Worm (Caenorhabditis elegans) whole organism, L2 larva: ENCODE results near the gene neg-1.

Experiments used
- C34F6.9 ChIP-seq: fragments of 150-350 bp; optimal IDR thresholded peaks from 2 replicates; lab custom pipeline; 2014; ENCODE audit warnings: missing biosample characterization, missing genetic modification characterization
- Y55F3AM.14 ChIP-seq: fragments of 200-800 bp; sonication (Bioruptor generic); optimal IDR thresholded peaks from 2 replicates; lab custom pipeline; 2018; ENCODE audit warnings: mild to moderate bottlenecking, missing genetic modification characterization, missing compliant biosample characterization
- aly-2 ChIP-seq: fragments of 150-350 bp; optimal IDR thresholded peaks from 2 replicates; lab custom pipeline; 2014; ENCODE audit warnings: missing biosample characterization, missing genetic modification characterization
- ama-1 ChIP-seq: fragments of 150-350 bp; optimal IDR thresholded peaks from 2 replicates; lab custom pipeline; 2018; ENCODE audit warnings: inconsistent platforms
- ceh-16 ChIP-seq: fragments of 150-350 bp; optimal IDR thresholded peaks from 2 replicates; lab custom pipeline; 2014; ENCODE audit warnings: missing biosample characterization, missing genetic modification characterization
- crh-2 ChIP-seq: sonication (generic microtip); optimal IDR thresholded peaks from 2 replicates; lab custom pipeline; 2017; ENCODE audit warnings: missing biosample characterization, missing genetic modification characterization
- egl-27 ChIP-seq: sonication (generic microtip); optimal IDR thresholded peaks from 3 replicates; lab custom pipeline; 2017; ENCODE audit warnings: missing biosample characterization, missing genetic modification reagents, missing genetic modification characterization
- elt-1 ChIP-seq: fragments of 150-350 bp; optimal IDR thresholded peaks from 2 replicates; lab custom pipeline; 2014; ENCODE audit warnings: missing biosample characterization, missing genetic modification characterization
- fos-1 ChIP-seq: fragments of 150-350 bp; optimal IDR thresholded peaks from 2 replicates; lab custom pipeline; 2014; ENCODE audit warnings: missing biosample characterization, missing genetic modification characterization
- gmeb-1 ChIP-seq: fragments of 150-350 bp; optimal IDR thresholded peaks from 2 replicates; lab custom pipeline; 2014; ENCODE audit warnings: missing biosample characterization, missing genetic modification characterization
- lin-13 ChIP-seq: fragments of 150-350 bp; optimal IDR thresholded peaks from 2 replicates; lab custom pipeline; 2014; ENCODE audit warnings: missing biosample characterization, missing genetic modification reagents, missing genetic modification characterization
- lin-39 ChIP-seq: fragments of 150-350 bp; optimal IDR thresholded peaks from 2 replicates; lab custom pipeline; 2014; ENCODE audit warnings: missing biosample characterization, missing genetic modification reagents, missing genetic modification characterization
- lsy-2 ChIP-seq, 2 experiments: fragments of 150-350 bp in 1 of 2; sonication (generic microtip) in 1 of 2; optimal IDR thresholded peaks; 2 replicates each; lab custom pipeline; 2014 to 2017; ENCODE audit warnings: missing biosample characterization in 2 of 2, missing genetic modification characterization in 2 of 2
- mab-5 ChIP-seq: fragments of 150-350 bp; optimal IDR thresholded peaks from 2 replicates; lab custom pipeline; 2014; ENCODE audit warnings: missing biosample characterization, missing genetic modification characterization
- mdl-1 ChIP-seq, 2 experiments: fragments of 150-350 bp in 1 of 2; sonication (generic microtip) in 1 of 2; optimal IDR thresholded peaks; 2 replicates each; lab custom pipeline; 2017; ENCODE audit warnings: missing biosample characterization in 2 of 2, missing genetic modification characterization in 2 of 2
- nhr-10 ChIP-seq: sonication (generic microtip); optimal IDR thresholded peaks from 2 replicates; lab custom pipeline; 2017; ENCODE audit warnings: missing biosample characterization, missing genetic modification characterization
- nhr-11 ChIP-seq: fragments of 150-350 bp; optimal IDR thresholded peaks from 2 replicates; lab custom pipeline; 2014; ENCODE audit warnings: missing biosample characterization, missing genetic modification characterization
- nhr-12 ChIP-seq: fragments of 150-350 bp; optimal IDR thresholded peaks from 2 replicates; lab custom pipeline; 2014; ENCODE audit warnings: missing biosample characterization, missing genetic modification characterization
- nhr-129 ChIP-seq: fragments of 150-350 bp; optimal IDR thresholded peaks from 2 replicates; lab custom pipeline; 2014; ENCODE audit warnings: missing biosample characterization, missing genetic modification characterization
- nhr-21 ChIP-seq: fragments of 150-350 bp; optimal IDR thresholded peaks from 2 replicates; lab custom pipeline; 2014; ENCODE audit warnings: missing biosample characterization, missing genetic modification characterization
- nhr-237 ChIP-seq: fragments of 150-350 bp; optimal IDR thresholded peaks from 2 replicates; lab custom pipeline; 2014; ENCODE audit warnings: missing biosample characterization, missing genetic modification characterization
- nhr-25 ChIP-seq: fragments of 150-350 bp; sonication (generic microtip); optimal IDR thresholded peaks from 3 replicates; lab custom pipeline; 2014; ENCODE audit warnings: missing biosample characterization, missing genetic modification characterization
- nhr-6 ChIP-seq: fragments of 150-350 bp; optimal IDR thresholded peaks from 2 replicates; lab custom pipeline; 2014; ENCODE audit warnings: missing biosample characterization, missing genetic modification characterization
- nhr-77 ChIP-seq: fragments of 150-350 bp; optimal IDR thresholded peaks from 2 replicates; lab custom pipeline; 2014; ENCODE audit warnings: missing biosample characterization, missing genetic modification characterization
- peb-1 ChIP-seq: fragments of 150-350 bp; optimal IDR thresholded peaks from 2 replicates; lab custom pipeline; 2014; ENCODE audit warnings: missing biosample characterization, missing genetic modification characterization
- sma-3 ChIP-seq: sonication (generic microtip); optimal IDR thresholded peaks from 2 replicates; lab custom pipeline; 2016; ENCODE audit warnings: missing genetic modification reagents, missing genetic modification characterization, missing compliant biosample characterization
- sma-9 ChIP-seq, 2 experiments: fragments of 150-350 bp in 1 of 2; sonication (generic microtip) in 1 of 2; optimal IDR thresholded peaks; 2 replicates each; lab custom pipeline; 2014 to 2016; ENCODE audit warnings: missing genetic modification characterization in 2 of 2, mild to moderate bottlenecking in 1 of 2, missing biosample characterization in 1 of 2, missing compliant biosample characterization in 1 of 2, missing genetic modification reagents in 1 of 2, moderate library complexity in 1 of 2
- snpc-4 ChIP-seq: fragments of 150-350 bp; optimal IDR thresholded peaks from 2 replicates; lab custom pipeline; 2014; ENCODE audit warnings: missing biosample characterization, missing genetic modification characterization
- unc-39 ChIP-seq: fragments of 150-350 bp; optimal IDR thresholded peaks from 2 replicates; lab custom pipeline; 2014; ENCODE audit warnings: missing biosample characterization, missing genetic modification characterization
- unc-55 ChIP-seq: fragments of 150-350 bp; sonication (generic microtip); optimal IDR thresholded peaks from 3 replicates; lab custom pipeline; 2014; ENCODE audit warnings: missing biosample characterization, missing genetic modification reagents, missing genetic modification characterization
- zag-1 ChIP-seq: fragments of 150-350 bp; optimal IDR thresholded peaks from 2 replicates; lab custom pipeline; 2014; ENCODE audit warnings: missing biosample characterization, missing genetic modification characterization
- ztf-1 ChIP-seq: fragments of 200-800 bp; sonication (Bioruptor generic); conservative IDR thresholded peaks from 2 replicates; pipeline ENCODE4 v1.3.6; 2022; ENCODE audit warnings: missing genetic modification characterization, missing compliant biosample characterization
- ztf-11 ChIP-seq: sonication (generic microtip); optimal IDR thresholded peaks from 2 replicates; lab custom pipeline; 2017; ENCODE audit warnings: missing biosample characterization, missing genetic modification characterization
- ztf-4 ChIP-seq: fragments of 150-350 bp; optimal IDR thresholded peaks from 2 replicates; lab custom pipeline; 2014; ENCODE audit warnings: missing biosample characterization, missing genetic modification characterization

neg-1 gene

ce11 chrV:4370515-4370914 is 4.2 kb downstream of the neg-1 start:
- TF ChIP-seq lsy-2 (tag; optimal IDR thresholded peaks at IDR 0.05; lab: Kevin White, UChicago) (no peak), snpc-4 (tag; lab: Kevin White, UChicago) (no peak), ama-1 (lab: Kevin White, UChicago) (no peak), nhr-237 (no peak), peb-1 (tag; lab: Kevin White, UChicago) (no peak), nhr-77 (tag; lab: Kevin White, UChicago) (no peak), lin-39 (no peak), gmeb-1 (tag; lab: Kevin White, UChicago) (no peak), sma-3 (no peak)

- TF ChIP-seq fos-1 (tag; lab: Kevin White, UChicago) (no peak), unc-39 (no peak), elt-1 (tag; lab: Kevin White, UChicago) (no peak), crh-2 (no peak), ztf-11 (no peak), unc-55 (no peak), lin-39 (no peak), nhr-12 (tag; lab: Kevin White, UChicago) (no peak), nhr-21 (tag; lab: Kevin White, UChicago) (no peak), nhr-6 (tag; lab: Kevin White, UChicago) (no peak), peb-1 (tag; lab: Kevin White, UChicago) (no peak), aly-2 (no peak), lin-13 (GFP tag; lab: Kevin White, UChicago) (no peak), nhr-129 (no peak), nhr-25 (tag; lab: Kevin White, UChicago) (no peak), sma-9 (GFP tag; optimal IDR thresholded peaks at IDR 0.05; lab: Kevin White, UChicago) (no peak), sma-9 (tag; optimal IDR thresholded peaks at IDR 0.05; lab: Kevin White, UChicago) (no peak), lsy-2 (tag; optimal IDR thresholded peaks at IDR 0.05; lab: Kevin White, UChicago) (no peak), ztf-1 (GFP tag; lab: Robert Waterston, UW) (no peak)
Measured at ce11 chrV:4366440-4366839, 8.2 kb downstream of the neg-1 start, which contains the start of gene F32D1.11. Gene F32D1.11, minus strand, starts transcription at chrV:4366540.

ce11 chrV:4364517-4364916 is 10.2 kb downstream of the neg-1 start, which contains the start of gene grl-13:
Gene grl-13, minus strand, starts transcription at chrV:4364617.
- no peak for TF ChIP-seq ztf-11
- TF ChIP-seq sma-3, result no peak
- TF ChIP-seq elt-1 (tag; lab: Kevin White, UChicago), result no peak
- no peak for TF ChIP-seq nhr-11 (tag; lab: Kevin White, UChicago)
- TF ChIP-seq snpc-4 (tag; lab: Kevin White, UChicago), result no peak
- no peak for TF ChIP-seq egl-27 (tag; lab: Kevin White, UChicago)
- TF ChIP-seq nhr-10 (tag; lab: Kevin White, UChicago), result no peak
- TF ChIP-seq nhr-6 (tag; lab: Kevin White, UChicago), result no peak
- TF ChIP-seq C34F6.9 (tag; lab: Kevin White, UChicago), result no peak
- TF ChIP-seq nhr-21 (tag; lab: Kevin White, UChicago), result no peak

ce11 chrV:4361505-4361904 is 13.2 kb downstream of the neg-1 start, which contains the start of gene F32D1.3:
Gene F32D1.3, minus strand, starts transcription at chrV:4361569.
- TF ChIP-seq ztf-4 (tag; lab: Kevin White, UChicago) (no peak), ceh-16 (peak; percentile 43), sma-9 (GFP tag; optimal IDR thresholded peaks at IDR 0.05; lab: Kevin White, UChicago) (peak; percentile 53), sma-9 (tag; optimal IDR thresholded peaks at IDR 0.05; lab: Kevin White, UChicago) (no peak), nhr-21 (tag; lab: Kevin White, UChicago) (no peak), lin-39 (no peak), zag-1 (no peak), lsy-2 (tag; optimal IDR thresholded peaks at IDR 0.05; lab: Kevin White, UChicago) (no peak), mdl-1 (tag; optimal IDR thresholded peaks at IDR 0.05; lab: Kevin White, UChicago) (peak in 1 of 2 experiments; percentile 31), nhr-25 (tag; lab: Kevin White, UChicago) (peak; percentile 31), elt-1 (tag; lab: Kevin White, UChicago) (peak; percentile 10)

ce11 chrV:4360018-4360417 is 14.7 kb downstream of the neg-1 start:
- TF ChIP-seq mab-5 (no peak), C34F6.9 (tag; lab: Kevin White, UChicago) (no peak), ztf-1 (GFP tag; lab: Robert Waterston, UW) (no peak), Y55F3AM.14 (GFP tag; lab: Kevin White, UChicago) (no peak)
